Worm (Caenorhabditis elegans): ENCODE results near the gene C29A12.22.
A peak's percentile ranks its signal among the peaks of the same experiment; 100 is the strongest.

The C29A12.22 gene

DNA sequence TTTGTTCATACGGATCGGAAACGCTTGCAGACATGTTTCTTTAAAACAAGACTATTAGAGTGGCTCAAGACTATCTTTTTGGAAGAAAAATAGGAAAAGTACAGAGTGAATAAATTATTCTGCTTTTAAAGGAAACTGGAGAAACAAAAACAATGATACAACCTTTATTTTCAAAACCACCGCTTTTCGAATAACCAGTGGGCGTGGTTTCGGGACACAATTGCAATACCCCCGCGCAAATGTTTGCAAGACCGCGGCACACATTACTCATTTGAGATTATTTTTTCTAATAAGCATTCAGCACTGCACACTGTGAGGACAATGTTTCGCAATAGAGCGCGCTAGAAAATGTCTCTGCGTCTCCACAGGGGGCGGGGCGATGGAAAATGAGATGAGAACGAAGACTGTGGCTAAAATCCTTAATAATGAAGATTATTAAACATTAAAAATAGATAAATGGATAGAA, 4.0 kb upstream of the C29A12.22 start, which contains the start of gene plrg-1 (continued):
- TF ChIP-seq nhr-11 (tag; optimal IDR thresholded peaks at IDR 0.05), result peak; percentile 78
- TF ChIP-seq lin-13 (GFP tag; optimal IDR thresholded peaks at IDR 0.05), result peak; percentile 85
- no peak for TF ChIP-seq ZK337.2 (GFP tag; IDR thresholded peaks at IDR 0.05)
- no peak for TF ChIP-seq T20F7.1 (GFP tag; optimal IDR thresholded peaks at IDR 0.05)
- peak; percentile 78 for TF ChIP-seq nhr-48 (tag; optimal IDR thresholded peaks at IDR 0.05)
- peak; percentile 60 for TF ChIP-seq F10B5.3 (tag; optimal IDR thresholded peaks at IDR 0.05)
- no peak for TF ChIP-seq attf-4 (tag; optimal IDR thresholded peaks at IDR 0.05)

DNA sequence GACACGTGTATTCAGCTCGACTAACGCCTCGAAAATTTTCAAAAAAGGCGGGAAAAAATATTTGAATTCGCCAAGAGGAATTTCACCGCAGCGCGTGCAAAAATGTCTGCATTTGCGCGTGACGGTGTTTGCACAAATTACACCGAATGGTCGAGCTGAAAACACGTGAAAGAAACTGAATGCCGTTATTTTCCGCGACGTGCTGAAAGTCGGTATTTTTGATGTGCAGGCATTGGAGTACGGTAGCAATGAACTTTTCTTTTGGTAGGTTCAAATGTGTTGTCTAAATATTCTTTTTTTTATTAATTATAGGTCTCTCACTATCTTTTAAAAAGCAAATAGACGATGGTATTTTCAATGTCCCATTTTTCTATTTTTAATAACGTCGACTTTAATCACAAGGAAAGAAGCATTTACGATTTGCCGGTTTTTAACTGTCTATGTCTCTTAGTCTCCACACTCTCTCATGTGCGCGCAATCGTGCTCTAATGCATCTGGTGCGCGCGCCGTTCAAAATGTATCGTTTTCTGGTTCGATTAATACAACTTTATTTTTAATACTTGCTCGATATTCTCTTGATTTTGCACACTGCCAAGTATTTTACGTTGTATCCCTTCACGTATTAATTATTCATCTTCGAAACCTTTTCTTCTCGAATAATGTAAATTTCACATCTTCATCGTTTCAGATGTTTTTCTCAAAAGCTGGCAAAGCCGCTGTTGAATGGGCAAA, 1.7 kb downstream of the C29A12.22 start, which contains the start of the genes C29A12.1 and lig-1:
TSS of gene C29A12.1 (minus strand) at position 63 of the 732 bp plus-strand sequence.
TSS of gene lig-1 (plus strand) at position 682 of the 732 bp plus-strand sequence.
- no peak for TF ChIP-seq madf-5 (GFP tag; IDR thresholded peaks at IDR 0.05)
- no peak for TF ChIP-seq zip-2 (tag; optimal IDR thresholded peaks at IDR 0.05)
- peak; percentile 66 for TF ChIP-seq mes-2 (tag; optimal IDR thresholded peaks at IDR 0.05; ENCODE audit: poor library complexity, severe bottlenecking)
- peak; percentile 44; the same call in 1 of the 2 replicates for TF ChIP-seq Y48G9A.11 (GFP tag; IDR thresholded peaks at IDR 0.05)
- TF ChIP-seq dpl-1 (GFP tag; optimal IDR thresholded peaks at IDR 0.05), result peak; percentile 57
- TF ChIP-seq mxl-3 (GFP tag; optimal IDR thresholded peaks at IDR 0.05), result no peak
- peak; percentile 86 for TF ChIP-seq lin-38 (GFP tag; IDR thresholded peaks at IDR 0.05)
- TF ChIP-seq unc-130 (GFP tag; optimal IDR thresholded peaks at IDR 0.05), result peak; percentile 37
- peak; percentile 72 for TF ChIP-seq F49E8.2 (tag; optimal IDR thresholded peaks at IDR 0.05; ENCODE audit: borderline replicate concordance)
- TF ChIP-seq nhr-6 (tag; optimal IDR thresholded peaks at IDR 0.05), result peak; percentile 63
- TF ChIP-seq hlh-30 (tag; optimal IDR thresholded peaks at IDR 0.05; ENCODE audit: insufficient read depth), result peak; percentile 61

DNA sequence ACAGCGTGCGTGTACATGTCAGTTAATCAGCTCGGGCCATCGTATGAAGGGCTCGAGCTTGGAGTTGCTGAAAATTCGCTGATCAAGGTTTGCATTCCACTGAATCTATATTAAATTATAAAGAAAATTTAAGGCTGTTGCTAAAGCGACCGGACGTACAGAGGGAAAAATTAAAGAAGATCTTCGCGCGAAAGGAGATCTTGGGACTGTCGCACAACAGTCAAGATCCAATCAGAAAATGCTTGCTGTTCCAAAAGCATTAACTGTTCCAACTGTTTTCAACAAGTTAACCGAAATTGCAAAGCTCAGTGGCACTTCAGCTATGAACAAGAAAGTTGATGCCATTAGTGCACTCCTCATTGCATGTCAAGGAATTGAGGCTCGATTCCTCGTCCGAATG, 2.5 kb downstream of the C29A12.22 start:
- no peak for TF ChIP-seq ztf-7 (tag; optimal IDR thresholded peaks at IDR 0.05)
- TF ChIP-seq unc-62 (GFP tag; optimal IDR thresholded peaks at IDR 0.05 in 1 of 2), result peak in 1 of 2 experiments; percentile 91
- no peak for TF ChIP-seq unc-62 (tag; optimal IDR thresholded peaks at IDR 0.05)

DNA sequence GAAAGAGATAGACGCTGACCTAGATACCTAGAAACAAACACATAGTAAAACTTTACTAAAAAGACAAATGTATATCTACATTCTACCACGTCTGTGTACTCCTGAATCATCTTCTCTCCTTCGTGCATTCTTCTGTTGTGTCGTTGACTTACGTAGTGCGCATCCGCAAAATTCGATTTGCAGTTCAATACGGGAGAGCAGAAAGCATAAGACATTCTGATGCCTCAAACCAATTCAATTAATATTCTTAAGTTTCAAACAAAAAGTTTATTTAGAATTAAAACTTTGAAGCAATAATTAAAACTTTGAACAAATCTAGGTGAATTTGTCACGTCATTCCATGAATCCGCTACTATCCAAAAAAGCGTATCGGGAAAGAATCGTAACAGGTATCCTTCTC, 5.0 kb downstream of the C29A12.22 start:
- TF ChIP-seq ces-1 (GFP tag; optimal IDR thresholded peaks at IDR 0.05) (peak; percentile 71), ctbp-1 (GFP tag; IDR thresholded peaks at IDR 0.05) (0 out of 2 replicates have a peak, but pooled peaks have one; percentile 25), lir-3 (tag; optimal IDR thresholded peaks at IDR 0.05) (no peak), fos-1 (tag; optimal IDR thresholded peaks at IDR 0.05) (no peak), nhr-111 (GFP tag; optimal IDR thresholded peaks at IDR 0.05) (no peak), aly-2 (tag; optimal IDR thresholded peaks at IDR 0.05) (no peak)

DNA sequence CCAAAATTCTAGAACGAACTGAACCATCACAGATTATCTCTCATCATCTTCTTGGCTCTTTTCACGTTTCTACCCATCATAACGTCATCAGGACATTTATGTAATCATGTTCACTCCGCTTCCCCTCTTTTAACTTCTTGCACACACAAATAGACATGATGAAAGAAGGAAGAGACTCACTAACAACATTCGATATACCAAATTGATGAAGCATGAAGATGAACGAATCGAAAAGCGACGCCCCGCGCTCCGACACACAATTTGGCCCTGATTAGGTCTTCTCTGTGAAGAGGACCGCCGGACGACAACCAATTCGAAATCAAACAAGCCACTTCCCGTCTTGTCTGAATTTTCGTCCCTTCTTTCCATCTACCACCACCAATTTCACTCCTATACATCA, 6.6 kb downstream of the C29A12.22 start:
- TF ChIP-seq jun-1 (tag; optimal IDR thresholded peaks at IDR 0.05), result no peak
- TF ChIP-seq ces-1 (GFP tag; optimal IDR thresholded peaks at IDR 0.05), result peak; percentile 48

DNA sequence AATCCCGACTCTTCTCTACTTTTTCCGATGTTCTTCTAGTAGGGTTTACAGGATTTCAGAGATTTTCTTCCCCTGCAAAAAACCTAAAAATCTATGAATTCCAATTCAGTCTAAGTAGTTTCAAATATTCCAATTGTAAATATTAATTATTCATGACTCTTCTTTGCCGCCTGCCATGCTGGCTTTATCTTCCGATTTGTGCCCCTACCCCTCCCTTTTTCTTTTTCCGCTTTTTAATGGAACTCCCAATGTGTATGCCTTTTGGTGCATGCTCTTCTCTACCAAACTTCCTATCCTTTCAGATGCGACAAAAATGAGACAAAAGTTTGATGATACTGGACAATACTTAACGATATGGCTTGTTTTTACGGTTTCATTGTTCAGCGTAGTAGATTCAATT, 12.8 kb downstream of the C29A12.22 start, which contains the start of gene nrx-1:
TSS of gene nrx-1 (plus strand) at position 301 of the 400 bp plus-strand sequence.
- no peak for TF ChIP-seq snpc-1.2 (GFP tag; IDR thresholded peaks at IDR 0.05)
- no peak for TF ChIP-seq vab-7 (GFP tag; IDR thresholded peaks at IDR 0.05)
- no peak for TF ChIP-seq zip-2 (tag; optimal IDR thresholded peaks at IDR 0.05)
- TF ChIP-seq lin-13 (GFP tag; optimal IDR thresholded peaks at IDR 0.05), result no peak
- no peak for TF ChIP-seq fos-1 (tag; optimal IDR thresholded peaks at IDR 0.05)
- TF ChIP-seq lin-38 (GFP tag; IDR thresholded peaks at IDR 0.05), result no peak
- no peak for TF ChIP-seq nhr-41 (GFP tag; IDR thresholded peaks at IDR 0.05)
- no peak for TF ChIP-seq ceh-82 (tag; optimal IDR thresholded peaks at IDR 0.05)
- no peak for TF ChIP-seq sdz-12 (GFP tag; optimal IDR thresholded peaks at IDR 0.05)
- no peak for TF ChIP-seq tra-1 (GFP tag; IDR thresholded peaks at IDR 0.05)
- no peak for TF ChIP-seq spr-1 (tag; optimal IDR thresholded peaks at IDR 0.05)
- TF ChIP-seq aha-1 (tag), result no peak
- TF ChIP-seq ZK337.2 (GFP tag; IDR thresholded peaks at IDR 0.05), result no peak
- TF ChIP-seq nhr-25 (tag; optimal IDR thresholded peaks at IDR 0.05; ENCODE audit: borderline replicate concordance, insufficient read depth), result no peak
- no peak for TF ChIP-seq F49E8.2 (tag; optimal IDR thresholded peaks at IDR 0.05; ENCODE audit: borderline replicate concordance)
- TF ChIP-seq lin-39 (tag; optimal IDR thresholded peaks at IDR 0.05), result no peak
- TF ChIP-seq Y75B8A.6 (GFP tag; IDR thresholded peaks at IDR 0.05), result no peak
